Fruit fly (Drosophila melanogaster) whole organism, wandering third instar larva: ENCODE data around the gene CG1812.

ENCODE experiments used
- Abd-B ChIP-seq: fragments of >200 bp; optimal IDR thresholded peaks from 2 replicates; lab custom pipeline; 2017; ENCODE audit warnings: missing biosample characterization, missing genetic modification characterization
- CG32264 ChIP-seq: fragments of 200-800 bp; sonication (Bioruptor generic); optimal IDR thresholded peaks from 2 replicates; lab custom pipeline; 2016; ENCODE audit warnings: missing biosample characterization, missing genetic modification characterization
- CG9705 ChIP-seq: fragments of 200-800 bp; sonication (Bioruptor generic); optimal IDR thresholded peaks from 2 replicates; lab custom pipeline; 2018; ENCODE audit warnings: missing biosample characterization, mild to moderate bottlenecking, missing genetic modification characterization
- CrebA ChIP-seq: fragments of 200-800 bp; sonication (Bioruptor generic); optimal IDR thresholded peaks from 2 replicates; lab custom pipeline; 2016; ENCODE audit warnings: missing biosample characterization, mild to moderate bottlenecking, missing genetic modification characterization, borderline replicate concordance
- Dfd ChIP-seq: fragments of >200 bp; optimal IDR thresholded peaks from 2 replicates; lab custom pipeline; 2017; ENCODE audit warnings: missing biosample characterization, missing genetic modification characterization
- Dif ChIP-seq: fragments of 200-275, 200-300 bp; sonication (Bioruptor generic); optimal IDR thresholded peaks from 2 replicates; lab custom pipeline; 2018; ENCODE audit warnings: missing biosample characterization, missing genetic modification characterization; ENCODE audit not compliant: partially characterized antibody
- GATAd ChIP-seq: sonication (Bioruptor generic); optimal IDR thresholded peaks from 2 replicates; lab custom pipeline; 2016; ENCODE audit warnings: missing biosample characterization, missing genetic modification characterization
- HLH106 ChIP-seq: fragments of 200-800 bp; optimal IDR thresholded peaks from 3 replicates; lab custom pipeline; 2019; ENCODE audit warnings: missing biosample characterization, mild to moderate bottlenecking, missing genetic modification characterization, moderate library complexity
- Hnf4 ChIP-seq: fragments of 200-800 bp; sonication (Bioruptor generic); optimal IDR thresholded peaks from 2 replicates; lab custom pipeline; 2016; ENCODE audit warnings: missing biosample characterization, mild to moderate bottlenecking, missing genetic modification characterization
- Hr78 ChIP-seq: fragments of >200 bp; optimal IDR thresholded peaks from 2 replicates; lab custom pipeline; 2017; ENCODE audit warnings: missing biosample characterization, missing genetic modification characterization
- Hr83 ChIP-seq: fragments of 200-300 bp; sonication (Bioruptor generic); optimal IDR thresholded peaks from 2 replicates; lab custom pipeline; 2016; ENCODE audit warnings: missing biosample characterization, mild to moderate bottlenecking, missing genetic modification characterization, moderate library complexity; ENCODE audit not compliant: poor library complexity, severe bottlenecking
- Jra ChIP-seq: sonication (Bioruptor generic); optimal IDR thresholded peaks from 2 replicates; lab custom pipeline; 2016; ENCODE audit warnings: missing biosample characterization, missing genetic modification characterization
- Mio ChIP-seq: sonication (Bioruptor generic); optimal IDR thresholded peaks from 2 replicates; lab custom pipeline; 2016; ENCODE audit warnings: missing biosample characterization, missing genetic modification characterization
- Myc ChIP-seq: fragments of >200 bp; optimal IDR thresholded peaks from 2 replicates; lab custom pipeline; 2017
- N ChIP-seq: fragments of >200 bp; optimal IDR thresholded peaks from 2 replicates; lab custom pipeline; 2018; ENCODE audit warnings: missing biosample characterization, missing external identifiers, missing genetic modification characterization
- OdsH ChIP-seq: fragments of 200-800 bp; sonication (Bioruptor generic); optimal IDR thresholded peaks from 2 replicates; lab custom pipeline; 2016; ENCODE audit warnings: missing biosample characterization, mild to moderate bottlenecking, missing genetic modification characterization
- Rel ChIP-seq, 2 experiments: fragments of 200-800 bp; sonication (Bioruptor generic) in 1 of 2; optimal IDR thresholded peaks; 2 replicates in 1 of 2; 3 replicates in 1 of 2; lab custom pipeline; 2016 to 2019; ENCODE audit warnings: mild to moderate bottlenecking in 2 of 2, missing biosample characterization in 2 of 2, missing genetic modification characterization in 2 of 2, moderate library complexity in 1 of 2
- Sp1 ChIP-seq: fragments of 200-800 bp; sonication (Bioruptor generic); optimal IDR thresholded peaks from 3 replicates; lab custom pipeline; 2019; ENCODE audit warnings: missing biosample characterization, mild to moderate bottlenecking, missing genetic modification characterization, moderate library complexity
- Vsx2 ChIP-seq: fragments of 200-300, 225-300 bp; sonication (Bioruptor generic); optimal IDR thresholded peaks from 2 replicates; lab custom pipeline; 2018; ENCODE audit warnings: missing biosample characterization, missing genetic modification characterization; ENCODE audit not compliant: partially characterized antibody
- br ChIP-seq: fragments of 200-800 bp; sonication (Bioruptor generic); optimal IDR thresholded peaks from 2 replicates; lab custom pipeline; 2016; ENCODE audit warnings: missing biosample characterization, missing genetic modification characterization
- brk ChIP-seq: fragments of 200-800 bp; sonication (Bioruptor generic); optimal IDR thresholded peaks from 2 replicates; lab custom pipeline; 2016; ENCODE audit warnings: missing biosample characterization, mild to moderate bottlenecking, missing genetic modification characterization
- dl ChIP-seq, 2 experiments: fragments of 175-275, 200-275 bp in 1 of 2; fragments of 200-275 bp in 1 of 2; sonication (Bioruptor generic); optimal IDR thresholded peaks; lab custom pipeline; 2018; ENCODE audit warnings: mild to moderate bottlenecking in 2 of 2, missing biosample characterization in 2 of 2, missing genetic modification characterization in 2 of 2, moderate library complexity in 2 of 2; ENCODE audit not compliant: partially characterized antibody in 2 of 2, insufficient read depth in 1 of 2
- dmrt93B ChIP-seq: fragments of 200-800 bp; sonication (Bioruptor generic); optimal IDR thresholded peaks from 2 replicates; lab custom pipeline; 2018; ENCODE audit warnings: missing biosample characterization, mild to moderate bottlenecking, missing genetic modification characterization
- dsf ChIP-seq: sonication (Bioruptor generic); optimal IDR thresholded peaks from 2 replicates; lab custom pipeline; 2016; ENCODE audit warnings: missing biosample characterization, missing genetic modification characterization, borderline replicate concordance
- ey ChIP-seq: fragments of 200-800 bp; sonication (Bioruptor generic); optimal IDR thresholded peaks from 2 replicates; lab custom pipeline; 2016; ENCODE audit warnings: missing biosample characterization, missing genetic modification characterization
- foxo ChIP-seq, 2 experiments: fragments of 200-800 bp; sonication (Bioruptor generic); optimal IDR thresholded peaks; 2 replicates in 1 of 2; 3 replicates in 1 of 2; lab custom pipeline; 2016 to 2017; ENCODE audit warnings: missing biosample characterization in 2 of 2, missing genetic modification characterization in 2 of 2
- fru ChIP-seq: fragments of 200-800 bp; sonication (Bioruptor generic); optimal IDR thresholded peaks from 3 replicates; lab custom pipeline; 2016; ENCODE audit warnings: missing biosample characterization, mild to moderate bottlenecking, missing genetic modification characterization
- h ChIP-seq: fragments of 200-800 bp; sonication (Bioruptor generic); optimal IDR thresholded peaks from 3 replicates; lab custom pipeline; 2016; ENCODE audit warnings: missing biosample characterization, mild to moderate bottlenecking, missing genetic modification characterization
- jim ChIP-seq: fragments of 175-275, 200-325 bp; sonication (Bioruptor generic); optimal IDR thresholded peaks from 2 replicates; lab custom pipeline; 2016; ENCODE audit warnings: missing biosample characterization, mild to moderate bottlenecking, missing genetic modification characterization
- lola ChIP-seq: fragments of >200 bp; optimal IDR thresholded peaks from 2 replicates; lab custom pipeline; 2017; ENCODE audit warnings: missing biosample characterization, missing genetic modification characterization
- pan ChIP-seq: fragments of >200 bp; optimal IDR thresholded peaks from 2 replicates; lab custom pipeline; 2017
- psq ChIP-seq: fragments of 200-800 bp; sonication (Bioruptor generic); optimal IDR thresholded peaks from 3 replicates; lab custom pipeline; 2017; ENCODE audit warnings: missing biosample characterization, mild to moderate bottlenecking, missing genetic modification characterization, moderate library complexity
- rgr ChIP-seq: fragments of 200-800 bp; sonication (Bioruptor generic); optimal IDR thresholded peaks from 3 replicates; lab custom pipeline; 2016; ENCODE audit warnings: missing biosample characterization, mild to moderate bottlenecking, missing genetic modification characterization
- sage ChIP-seq: fragments of 200-800 bp; sonication (Bioruptor generic); optimal IDR thresholded peaks from 2 replicates; lab custom pipeline; 2016; ENCODE audit warnings: missing biosample characterization, mild to moderate bottlenecking, missing genetic modification characterization
- sv ChIP-seq: fragments of 200-800 bp; sonication (Bioruptor generic); optimal IDR thresholded peaks from 3 replicates; lab custom pipeline; 2016; ENCODE audit warnings: missing biosample characterization, missing genetic modification characterization
- tai ChIP-seq: sonication (Bioruptor generic); optimal IDR thresholded peaks from 2 replicates; lab custom pipeline; 2016; ENCODE audit warnings: missing biosample characterization, missing genetic modification characterization
- usp ChIP-seq: fragments of >200 bp; optimal IDR thresholded peaks from 2 replicates; lab custom pipeline; 2017; ENCODE audit warnings: missing biosample characterization, missing genetic modification characterization
- woc ChIP-seq: sonication (Bioruptor generic); optimal IDR thresholded peaks from 2 replicates; lab custom pipeline; 2016; ENCODE audit warnings: missing biosample characterization, mild to moderate bottlenecking, missing genetic modification characterization

Gene CG1812

dm6 chrX:20481404-20481803 is 29.9 kb upstream of the CG1812 start:
- TF ChIP-seq Sp1 (GFP tag; lab: Kevin White, UChicago) (peak; percentile 38), psq (GFP tag; lab: Kevin White, UChicago) (peak; percentile 6), rgr (GFP tag; lab: Kevin White, UChicago) (peak; percentile 18), Dfd (GFP tag; lab: Kevin White, UChicago) (no peak), fru (GFP tag; lab: Kevin White, UChicago) (peak; percentile 59), h (peak; percentile 36), lola (GFP tag; lab: Kevin White, UChicago) (no peak), brk (GFP tag; lab: Kevin White, UChicago) (peak; percentile 10), ey (GFP tag; lab: Kevin White, UChicago) (no peak), br (peak; percentile 33), pan (lab: Kevin White, UChicago) (no peak), Mio (no peak), Hnf4 (GFP tag; lab: Kevin White, UChicago) (peak; percentile 3), OdsH (GFP tag; lab: Kevin White, UChicago) (no peak), dl (GFP tag; optimal IDR thresholded peaks at IDR 0.05; lab: Kevin White, UChicago; ENCODE audit: insufficient read depth in 1 of 2, partially characterized antibody in 2 of 2) (no peak), Rel (GFP tag; optimal IDR thresholded peaks at IDR 0.05; lab: Kevin White, UChicago) (no peak), Rel (tag; optimal IDR thresholded peaks at IDR 0.05; lab: Kevin White, UChicago) (peak; percentile 45)

dm6 chrX:20482790-20483564 is 28.4 kb upstream of the CG1812 start:
- no peak for TF ChIP-seq Hnf4 (GFP tag; lab: Kevin White, UChicago)
- TF ChIP-seq ey (GFP tag; lab: Kevin White, UChicago): peak; percentile 20
- no peak for TF ChIP-seq h
- no peak for TF ChIP-seq fru (GFP tag; lab: Kevin White, UChicago)
- no peak for TF ChIP-seq Sp1 (GFP tag; lab: Kevin White, UChicago)
- no peak for TF ChIP-seq sage
- no peak for TF ChIP-seq Rel (GFP tag; optimal IDR thresholded peaks at IDR 0.05; lab: Kevin White, UChicago)
- no peak for TF ChIP-seq Rel (tag; optimal IDR thresholded peaks at IDR 0.05; lab: Kevin White, UChicago)
- TF ChIP-seq rgr (GFP tag; lab: Kevin White, UChicago): no peak
- no peak for TF ChIP-seq pan (lab: Kevin White, UChicago)
- no peak for TF ChIP-seq CG9705 (GFP tag; lab: Kevin White, UChicago)
- no peak for TF ChIP-seq brk (GFP tag; lab: Kevin White, UChicago)
- no peak for TF ChIP-seq Jra (GFP tag; lab: Kevin White, UChicago)
- no peak for TF ChIP-seq sv (GFP tag; lab: Kevin White, UChicago)
- no peak for TF ChIP-seq CG32264
- peak; percentile 4 for TF ChIP-seq br
- TF ChIP-seq dsf: no peak
- no peak for TF ChIP-seq usp (GFP tag; lab: Kevin White, UChicago)
- TF ChIP-seq Dif (GFP tag; lab: Kevin White, UChicago): no peak
- no peak for TF ChIP-seq Dfd (GFP tag; lab: Kevin White, UChicago)
- TF ChIP-seq CrebA (GFP tag; lab: Kevin White, UChicago): no peak
- TF ChIP-seq Hr83 (GFP tag; lab: Kevin White, UChicago): no peak
- TF ChIP-seq OdsH (GFP tag; lab: Kevin White, UChicago): no peak
- no peak for TF ChIP-seq tai (GFP tag; lab: Kevin White, UChicago)
- no peak for TF ChIP-seq Myc (lab: Kevin White, UChicago)
- no peak for TF ChIP-seq lola (GFP tag; lab: Kevin White, UChicago)
- no peak for TF ChIP-seq Hr78 (GFP tag; lab: Kevin White, UChicago)
- no peak for TF ChIP-seq woc (GFP tag; lab: Kevin White, UChicago)
- peak; percentile 59 for TF ChIP-seq HLH106
- no peak for TF ChIP-seq N
- TF ChIP-seq psq (GFP tag; lab: Kevin White, UChicago): no peak
- TF ChIP-seq GATAd: no peak
- TF ChIP-seq Mio: no peak
- TF ChIP-seq Abd-B (GFP tag; lab: Kevin White, UChicago): no peak
- TF ChIP-seq dmrt93B: peak; percentile 0
- no peak for TF ChIP-seq Vsx2 (GFP tag; lab: Kevin White, UChicago)
- peak in 1 of 2 experiments; percentile 26 for TF ChIP-seq foxo (GFP tag; optimal IDR thresholded peaks at IDR 0.05; lab: Kevin White, UChicago)
- no peak for TF ChIP-seq jim (GFP tag; lab: Kevin White, UChicago)
- no peak for TF ChIP-seq dl (GFP tag; optimal IDR thresholded peaks at IDR 0.05; lab: Kevin White, UChicago; ENCODE audit: insufficient read depth in 1 of 2, partially characterized antibody in 2 of 2)
- TF ChIP-seq, all 38 proteins: peak for 5
